Fruit fly (Drosophila melanogaster): ENCODE results near the gene Fmr1.

DNA sequence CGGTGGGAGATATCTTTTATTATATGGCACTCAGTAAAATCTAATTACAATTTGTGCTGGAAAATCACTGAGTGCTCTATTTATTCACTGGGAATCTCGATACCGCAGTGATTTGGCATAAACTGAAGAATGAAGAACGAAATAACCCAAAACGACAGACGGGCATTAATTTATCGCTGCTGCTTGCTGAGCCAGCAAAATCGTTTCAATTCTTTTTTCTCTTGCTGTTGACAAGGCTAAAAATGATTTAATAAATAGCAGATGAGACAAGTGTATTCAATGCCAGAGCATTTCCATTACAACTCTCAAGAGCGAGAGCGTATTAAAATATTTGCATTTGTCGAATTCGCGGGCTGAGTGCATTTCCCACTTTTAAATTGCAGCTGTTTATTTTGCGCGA is 5.9 kb upstream of the Fmr1 start:
- TF ChIP-seq Mio (GFP tag; optimal IDR thresholded peaks at IDR 0.05) (no peak), OdsH (GFP tag; optimal IDR thresholded peaks at IDR 0.05) (no peak), dl (GFP tag; optimal IDR thresholded peaks at IDR 0.05; ENCODE audit: insufficient read depth in 1 of 2, partially characterized antibody in 2 of 2) (no peak), GATAd (GFP tag; optimal IDR thresholded peaks at IDR 0.05) (no peak), Rel (GFP tag; optimal IDR thresholded peaks at IDR 0.05) (no peak), Rel (tag; optimal IDR thresholded peaks at IDR 0.05) (no peak)
